Worm (Caenorhabditis elegans): ENCODE measurements around the gene F22B7.1.

Gene F22B7.1

ce11 chrIII:8700289-8700957 lies 35.3 kb downstream of the F22B7.1 start, which contains the start of the genes sdz-1 and vps-33.1 (continued):
- TF ChIP-seq nhr-42 (GFP tag; IDR thresholded peaks at IDR 0.05) (no peak), ZK337.2 (GFP tag; IDR thresholded peaks at IDR 0.05) (no peak), nhr-76 (tag; optimal IDR thresholded peaks at IDR 0.05) (no peak), ceh-20 (GFP tag; IDR thresholded peaks at IDR 0.05) (no peak), ceh-82 (tag; optimal IDR thresholded peaks at IDR 0.05) (no peak), nhr-11 (tag; optimal IDR thresholded peaks at IDR 0.05) (no peak), pha-4 (GFP tag; IDR thresholded peaks at IDR 0.05) (no peak), pha-4 (tag; optimal IDR thresholded peaks at IDR 0.05) (peak; percentile 21), nhr-28 (tag; optimal IDR thresholded peaks at IDR 0.05) (peak; percentile 4), mdt-29 (GFP tag; IDR thresholded peaks at IDR 0.05) (no peak), nhr-111 (GFP tag; optimal IDR thresholded peaks at IDR 0.05) (no peak), unc-39 (tag; optimal IDR thresholded peaks at IDR 0.05) (no peak), lin-38 (GFP tag; IDR thresholded peaks at IDR 0.05) (peak; percentile 73), duxl-1 (tag; optimal IDR thresholded peaks at IDR 0.05; ENCODE audit: poor library complexity) (no peak), zag-1 (tag; optimal IDR thresholded peaks at IDR 0.05) (no peak), lir-3 (tag; optimal IDR thresholded peaks at IDR 0.05) (no peak), aha-1 (tag) (no peak)

- TF ChIP-seq tag-97 (GFP tag; IDR thresholded peaks at IDR 0.05), result no peak
- TF ChIP-seq jun-1 (tag; optimal IDR thresholded peaks at IDR 0.05), result no peak
- TF ChIP-seq nhr-111 (GFP tag; optimal IDR thresholded peaks at IDR 0.05), result no peak
Measured at ce11 chrIII:8704765-8705164, 39.6 kb downstream of the F22B7.1 start, which contains the start of gene B0303.16. TSS of gene B0303.16 (plus strand) at chrIII:8705065.

- TF ChIP-seq ceh-28 (tag; optimal IDR thresholded peaks at IDR 0.05) (no peak), aly-2 (tag; optimal IDR thresholded peaks at IDR 0.05) (no peak), F10B5.3 (tag; optimal IDR thresholded peaks at IDR 0.05) (no peak), zfp-2 (tag; optimal IDR thresholded peaks at IDR 0.05) (no peak), nhr-28 (tag; optimal IDR thresholded peaks at IDR 0.05) (peak; percentile 26), nhr-48 (tag; optimal IDR thresholded peaks at IDR 0.05) (peak; percentile 42)
Measured at ce11 chrIII:8709735-8710134, 44.6 kb downstream of the F22B7.1 start.

- no peak for TF ChIP-seq dmd-6 (GFP tag; IDR thresholded peaks at IDR 0.05)
- TF ChIP-seq aha-1 (tag), result peak; percentile 18
Measured at ce11 chrIII:8710310-8710709, 45.2 kb downstream of the F22B7.1 start, which contains the start of gene B0303.11. TSS of gene B0303.11 (minus strand) at chrIII:8710410.

ce11 chrIII:8712968-8713367 lies 47.8 kb downstream of the F22B7.1 start:
- peak; percentile 18 for TF ChIP-seq hlh-30 (tag; optimal IDR thresholded peaks at IDR 0.05; ENCODE audit: insufficient read depth)
- TF ChIP-seq daf-16 (GFP tag; optimal IDR thresholded peaks at IDR 0.05), result no peak
- no peak for TF ChIP-seq daf-16 (tag; optimal IDR thresholded peaks at IDR 0.05)
- TF ChIP-seq nhr-28 (tag; optimal IDR thresholded peaks at IDR 0.05), result peak; percentile 37

ce11 chrIII:8716084-8716483 lies 50.9 kb downstream of the F22B7.1 start, which contains the start of gene B0303.14:
TSS of gene B0303.14 (minus strand) at chrIII:8716184.
- TF ChIP-seq sdz-12 (GFP tag; optimal IDR thresholded peaks at IDR 0.05), result no peak
- no peak for TF ChIP-seq attf-4 (tag; optimal IDR thresholded peaks at IDR 0.05)
- TF ChIP-seq madf-5 (GFP tag; IDR thresholded peaks at IDR 0.05), result no peak
- TF ChIP-seq saeg-2 (GFP tag; IDR thresholded peaks at IDR 0.05), result no peak
- TF ChIP-seq aly-2 (tag; optimal IDR thresholded peaks at IDR 0.05), result no peak
- TF ChIP-seq skn-1 (tag; optimal IDR thresholded peaks at IDR 0.05), result no peak
- no peak for TF ChIP-seq nhr-77 (tag; optimal IDR thresholded peaks at IDR 0.05)
- TF ChIP-seq gei-8 (GFP tag; optimal IDR thresholded peaks at IDR 0.05), result no peak
- no peak for TF ChIP-seq ces-1 (GFP tag; optimal IDR thresholded peaks at IDR 0.05)
- no peak for TF ChIP-seq fos-1 (tag; optimal IDR thresholded peaks at IDR 0.05)
- no peak for TF ChIP-seq mdl-1 (tag; optimal IDR thresholded peaks at IDR 0.05)
- TF ChIP-seq lir-3 (tag; optimal IDR thresholded peaks at IDR 0.05), result no peak
- no peak for TF ChIP-seq mxl-3 (GFP tag; optimal IDR thresholded peaks at IDR 0.05)
- no peak for TF ChIP-seq mes-2 (tag; optimal IDR thresholded peaks at IDR 0.05; ENCODE audit: poor library complexity, severe bottlenecking)
- no peak for TF ChIP-seq snpc-1.2 (GFP tag; IDR thresholded peaks at IDR 0.05)
- TF ChIP-seq daf-12 (tag; optimal IDR thresholded peaks at IDR 0.05), result no peak
- TF ChIP-seq ceh-62 (tag; optimal IDR thresholded peaks at IDR 0.05), result no peak
- no peak for TF ChIP-seq ZK546.5 (tag; optimal IDR thresholded peaks at IDR 0.05)

Data from whole organism, L4 larva.